Fruit fly (Drosophila melanogaster) whole organism, embryonic: ENCODE measurements around the gene CG9270.

ENCODE experiments used
- Asciz ChIP-seq: fragments of 200-800 bp; sonication (Bioruptor generic); optimal IDR thresholded peaks from 2 replicates; lab custom pipeline; 2017; ENCODE audit warnings: missing biosample characterization, mild to moderate bottlenecking, missing genetic modification characterization, missing genetic modification reagents
- Blimp-1 ChIP-seq: fragments of 200-800 bp; sonication (Bioruptor generic); optimal IDR thresholded peaks from 3 replicates; lab custom pipeline; 2018; ENCODE audit warnings: missing biosample characterization, missing genetic modification characterization, mild to moderate bottlenecking, moderate library complexity, missing genetic modification reagents
- CG10543 ChIP-seq: fragments of 200-800 bp; sonication (Bioruptor generic); optimal IDR thresholded peaks from 3 replicates; lab custom pipeline; 2017; ENCODE audit warnings: missing biosample characterization, mild to moderate bottlenecking, missing genetic modification characterization, moderate library complexity
- CG11247 ChIP-seq: fragments of 200-800 bp; sonication (Bioruptor generic); IDR thresholded peaks from 2 replicates; pipeline ENCODE4 v1.3.6; 2022; ENCODE audit warnings: missing biosample characterization, missing genetic modification characterization
- CG13775 ChIP-seq: fragments of 200-800 bp; sonication (Bioruptor generic); optimal IDR thresholded peaks from 3 replicates; lab custom pipeline; 2017; ENCODE audit warnings: missing biosample characterization, mild to moderate bottlenecking, missing genetic modification characterization
- CG15479 ChIP-seq: fragments of 200-800 bp; sonication (Bioruptor generic); optimal IDR thresholded peaks from 3 replicates; lab custom pipeline; 2019; ENCODE audit warnings: missing biosample characterization, mild to moderate bottlenecking, missing genetic modification characterization, moderate library complexity
- CG15514 ChIP-seq: fragments of 200-800 bp; sonication (Bioruptor generic); optimal IDR thresholded peaks from 3 replicates; lab custom pipeline; 2017; ENCODE audit warnings: missing biosample characterization, missing genetic modification characterization, mild to moderate bottlenecking, moderate library complexity, missing genetic modification reagents
- CG1603 ChIP-seq: fragments of 200-800 bp; sonication (Bioruptor generic); optimal IDR thresholded peaks from 2 replicates; lab custom pipeline; 2019; ENCODE audit warnings: missing biosample characterization, mild to moderate bottlenecking, missing genetic modification characterization, moderate library complexity
- CG3065 ChIP-seq: fragments of 200-800 bp; sonication (Bioruptor generic); optimal IDR thresholded peaks from 2 replicates; lab custom pipeline; 2016; ENCODE audit warnings: missing biosample characterization, missing genetic modification characterization
- CG31224 ChIP-seq: fragments of 200-800 bp; sonication (Bioruptor generic); IDR thresholded peaks from 2 replicates; pipeline ENCODE4 v1.3.6; 2022; ENCODE audit warnings: missing biosample characterization, missing genetic modification characterization
- CG3407 ChIP-seq: fragments of 200-800 bp; sonication (Bioruptor generic); optimal IDR thresholded peaks from 2 replicates; lab custom pipeline; 2018; ENCODE audit warnings: missing biosample characterization, mild to moderate bottlenecking, missing genetic modification characterization
- CG6654 ChIP-seq: fragments of 200-800 bp; sonication (Bioruptor generic); optimal IDR thresholded peaks from 2 replicates; lab custom pipeline; 2017; ENCODE audit warnings: missing biosample characterization, mild to moderate bottlenecking, missing genetic modification characterization
- CG6765 ChIP-seq: fragments of 200-800 bp; sonication (Bioruptor generic); optimal IDR thresholded peaks from 3 replicates; lab custom pipeline; 2017; ENCODE audit warnings: missing biosample characterization, mild to moderate bottlenecking, missing genetic modification characterization
- CG6791 ChIP-seq: fragments of 200-800 bp; sonication (Bioruptor generic); IDR thresholded peaks from 3 replicates; pipeline ENCODE4 v1.3.6; 2022; ENCODE audit warnings: missing biosample characterization, missing genetic modification characterization; ENCODE audit not compliant: partially characterized antibody
- CG7271 ChIP-seq: fragments of 200-800 bp; sonication (Bioruptor generic); optimal IDR thresholded peaks from 2 replicates; lab custom pipeline; 2018; ENCODE audit warnings: missing biosample characterization, mild to moderate bottlenecking, missing genetic modification characterization, moderate library complexity
- CG9215 ChIP-seq: fragments of 200-800 bp; sonication (Bioruptor generic); IDR thresholded peaks from 2 replicates; pipeline ENCODE4 v1.3.6; 2022; ENCODE audit warnings: missing biosample characterization, missing genetic modification characterization
- CG9727 ChIP-seq: fragments of 200-800 bp; sonication (Bioruptor generic); optimal IDR thresholded peaks from 3 replicates; lab custom pipeline; 2017; ENCODE audit warnings: missing biosample characterization, mild to moderate bottlenecking, missing genetic modification characterization
- Camta ChIP-seq: fragments of 200-800 bp; sonication (Bioruptor generic); optimal IDR thresholded peaks from 2 replicates; lab custom pipeline; 2016; ENCODE audit warnings: missing biosample characterization, missing genetic modification characterization
- CoRest ChIP-seq: fragments of 200-800 bp; sonication (Bioruptor generic); optimal IDR thresholded peaks from 3 replicates; lab custom pipeline; 2018; ENCODE audit warnings: missing biosample characterization, mild to moderate bottlenecking, missing genetic modification characterization, moderate library complexity
- ERR ChIP-seq: fragments of 200-800 bp; sonication (Bioruptor generic); optimal IDR thresholded peaks from 2 replicates; lab custom pipeline; 2016; ENCODE audit warnings: missing biosample characterization, missing genetic modification characterization
- Ets65A ChIP-seq: fragments of 200-800 bp; sonication (Bioruptor generic); peaks from one replicate; lab custom pipeline; 2016; ENCODE audit warnings: missing biosample characterization, missing genetic modification characterization
- Hsf ChIP-seq: fragments of 200-800 bp; sonication (Bioruptor generic); optimal IDR thresholded peaks from 3 replicates; lab custom pipeline; 2016; ENCODE audit warnings: missing biosample characterization, missing genetic modification characterization
- Meics ChIP-seq: fragments of 200-800 bp; sonication (Bioruptor generic); optimal IDR thresholded peaks from 2 replicates; lab custom pipeline; 2017; ENCODE audit warnings: missing biosample characterization, mild to moderate bottlenecking, missing genetic modification characterization
- Nf-YB ChIP-seq: fragments of 200-800 bp; sonication (Bioruptor generic); optimal IDR thresholded peaks from 3 replicates; lab custom pipeline; 2019; ENCODE audit warnings: missing biosample characterization, mild to moderate bottlenecking, missing genetic modification characterization, moderate library complexity
- Oli ChIP-seq: fragments of 200-800 bp; sonication (Bioruptor generic); optimal IDR thresholded peaks from 2 replicates; lab custom pipeline; 2018; ENCODE audit warnings: missing biosample characterization, mild to moderate bottlenecking, missing genetic modification characterization, moderate library complexity
- PHDP ChIP-seq: fragments of 200-800 bp; sonication (Bioruptor generic); optimal IDR thresholded peaks from 3 replicates; lab custom pipeline; 2018; ENCODE audit warnings: missing biosample characterization, mild to moderate bottlenecking, missing genetic modification characterization, moderate library complexity
- Trl ChIP-seq, 3 experiments: fragments of >200 bp in 2 of 3; fragments of 200-800 bp in 1 of 3; sonication (Bioruptor generic) in 1 of 3; optimal IDR thresholded peaks; 2 replicates in 1 of 3; 3 replicates in 2 of 3; lab custom pipeline; 2016 to 2017; ENCODE audit warnings: missing biosample characterization in 1 of 3, missing genetic modification characterization in 1 of 3
- chm ChIP-seq: fragments of 200-800 bp; sonication (Bioruptor generic); IDR thresholded peaks from 2 replicates; pipeline ENCODE4 v1.3.6; 2022; ENCODE audit warnings: missing biosample characterization, missing genetic modification characterization
- dm ChIP-seq: fragments of 200-800 bp; sonication (Bioruptor generic); optimal IDR thresholded peaks from 3 replicates; lab custom pipeline; 2016; ENCODE audit warnings: missing biosample characterization, missing genetic modification characterization
- dpn ChIP-seq, 2 experiments: fragments of 200-800 bp; sonication (Bioruptor generic); optimal IDR thresholded peaks; 3 replicates each; lab custom pipeline; 2016; ENCODE audit warnings: missing biosample characterization in 2 of 2, missing genetic modification characterization in 2 of 2
- emc ChIP-seq: fragments of 200-800 bp; sonication (Bioruptor generic); optimal IDR thresholded peaks from 2 replicates; lab custom pipeline; 2016; ENCODE audit warnings: missing biosample characterization, missing genetic modification characterization
- esg ChIP-seq: fragments of 200-800 bp; sonication (Bioruptor generic); conservative IDR thresholded peaks from 2 replicates; pipeline ENCODE4 v1.3.6; 2022; ENCODE audit warnings: missing biosample characterization, missing genetic modification characterization
- eve ChIP-seq, 2 experiments: fragments of >200 bp; optimal IDR thresholded peaks; 2 replicates each; lab custom pipeline; 2017; ENCODE audit warnings: missing biosample characterization in 2 of 2, missing genetic modification characterization in 2 of 2
- fu2 ChIP-seq: fragments of 200-800 bp; sonication (Bioruptor generic); optimal IDR thresholded peaks from 2 replicates; lab custom pipeline; 2016; ENCODE audit warnings: missing biosample characterization, missing genetic modification characterization
- jumu ChIP-seq: fragments of 200-800 bp; sonication (Bioruptor generic); optimal IDR thresholded peaks from 3 replicates; lab custom pipeline; 2016; ENCODE audit warnings: missing biosample characterization, missing genetic modification characterization
- kni ChIP-seq: fragments of 200-800 bp; sonication (Bioruptor generic); optimal IDR thresholded peaks from 3 replicates; lab custom pipeline; 2017; ENCODE audit warnings: mild to moderate bottlenecking, missing biosample characterization, missing genetic modification reagents, missing genetic modification characterization
- nom ChIP-seq: fragments of 200-800 bp; sonication (Bioruptor generic); optimal IDR thresholded peaks from 2 replicates; lab custom pipeline; 2017; ENCODE audit warnings: missing biosample characterization, missing genetic modification characterization, mild to moderate bottlenecking, moderate library complexity, missing genetic modification reagents
- odd ChIP-seq: fragments of 200-800 bp; sonication (Bioruptor generic); optimal IDR thresholded peaks from 2 replicates; lab custom pipeline; 2017; ENCODE audit warnings: missing biosample characterization, mild to moderate bottlenecking, missing genetic modification characterization
- psq ChIP-seq: fragments of 200-800 bp; sonication (Bioruptor generic); optimal IDR thresholded peaks from 2 replicates; lab custom pipeline; 2017; ENCODE audit warnings: missing biosample characterization, missing genetic modification characterization
- pum ChIP-seq: fragments of 200-800 bp; sonication (Bioruptor generic); optimal IDR thresholded peaks from 2 replicates; lab custom pipeline; 2016; ENCODE audit warnings: missing biosample characterization, missing genetic modification characterization
- sens ChIP-seq: fragments of 200-800 bp; sonication (Bioruptor generic); peaks from one replicate; lab custom pipeline; 2016; ENCODE audit warnings: missing biosample characterization, missing genetic modification characterization
- sim ChIP-seq: fragments of 200-800 bp; sonication (Bioruptor generic); IDR thresholded peaks from 2 replicates; pipeline ENCODE4 v1.3.6; 2022; ENCODE audit warnings: missing biosample characterization, missing genetic modification characterization
- slou ChIP-seq: fragments of 200-800 bp; sonication (Bioruptor generic); optimal IDR thresholded peaks from 3 replicates; lab custom pipeline; 2016; ENCODE audit warnings: missing biosample characterization, missing genetic modification characterization
- tll ChIP-seq, 2 experiments: fragments of 200-800 bp in 1 of 2; fragments of >200 bp in 1 of 2; sonication (Bioruptor generic) in 1 of 2; optimal IDR thresholded peaks; 2 replicates each; lab custom pipeline; 2017 to 2019; ENCODE audit warnings: missing biosample characterization in 2 of 2, missing genetic modification characterization in 2 of 2, mild to moderate bottlenecking in 1 of 2, moderate library complexity in 1 of 2
- tup ChIP-seq: fragments of 200-800 bp; sonication (Bioruptor generic); optimal IDR thresholded peaks from 2 replicates; lab custom pipeline; 2016; ENCODE audit warnings: missing biosample characterization, mild to moderate bottlenecking, missing genetic modification characterization, moderate library complexity
- zen ChIP-seq: fragments of 200-800 bp; sonication (Bioruptor generic); optimal IDR thresholded peaks from 3 replicates; lab custom pipeline; 2018; ENCODE audit warnings: missing biosample characterization, mild to moderate bottlenecking, missing genetic modification characterization, moderate library complexity

The CG9270 gene

dm6 chr2L:20917235-20918055, 16.5 kb downstream of the CG9270 start (continued):
- peak; percentile 74 for TF ChIP-seq Oli (tag; lab: Kevin White, UChicago)

- TF ChIP-seq tll (GFP tag; optimal IDR thresholded peaks at IDR 0.05; lab: Kevin White, UChicago) (peak in 1 of 2 experiments; percentile 12), dpn (GFP tag; optimal IDR thresholded peaks at IDR 0.05; lab: Kevin White, UChicago) (no peak), CG3065 (GFP tag; lab: Kevin White, UChicago) (peak; percentile 65), Trl (optimal IDR thresholded peaks at IDR 0.05; lab: Kevin White, UChicago) (peak in 1 of 2 experiments; percentile 18), Trl (GFP tag; optimal IDR thresholded peaks at IDR 0.05; lab: Kevin White, UChicago) (no peak), CG1603 (tag; lab: Kevin White, UChicago) (no peak), Blimp-1 (peak; percentile 23), CG31224 (no peak), sens (GFP tag; lab: Kevin White, UChicago) (peak; percentile 44), Hsf (GFP tag; lab: Kevin White, UChicago) (no peak), emc (no peak), CoRest (tag; lab: Kevin White, UChicago) (no peak), psq (peak; percentile 67), nom (GFP tag; lab: Kevin White, UChicago) (peak; percentile 92), eve (GFP tag; optimal IDR thresholded peaks at IDR 0.05; lab: Kevin White, UChicago) (peak in 1 of 2 experiments; percentile 55), sim (GFP tag; lab: Robert Waterston, UW) (0 out of 2 replicates have a peak, but pooled peaks have one; percentile 16), kni (peak; percentile 24), esg (GFP tag; lab: Robert Waterston, UW) (no peak), CG15479 (GFP tag; lab: Kevin White, UChicago) (peak; percentile 54), CG15514 (GFP tag; lab: Kevin White, UChicago) (no peak), pum (GFP tag; lab: Kevin White, UChicago) (no peak)
Measured at dm6 chr2L:20916672-20917209, 17.2 kb downstream of the CG9270 start.

- TF ChIP-seq CG9215 (GFP tag; lab: Robert Waterston, UW): no peak
- TF ChIP-seq Ets65A: no peak
- no peak for TF ChIP-seq CG6791
- TF ChIP-seq CG9727 (GFP tag; lab: Kevin White, UChicago): no peak
- TF ChIP-seq CG11247 (GFP tag; lab: Robert Waterston, UW): no peak
- TF ChIP-seq Nf-YB (GFP tag; lab: Kevin White, UChicago): no peak
- TF ChIP-seq CG13775 (GFP tag; lab: Kevin White, UChicago): peak; percentile 26
- no peak for TF ChIP-seq CG3407
- TF ChIP-seq slou (GFP tag; lab: Kevin White, UChicago): no peak
- TF ChIP-seq odd: no peak
- no peak for TF ChIP-seq tup (GFP tag; lab: Kevin White, UChicago)
- peak; percentile 20 for TF ChIP-seq Meics (GFP tag; lab: Kevin White, UChicago)
- no peak for TF ChIP-seq zen
- TF ChIP-seq Asciz (GFP tag; lab: Kevin White, UChicago): no peak
- no peak for TF ChIP-seq CG6765 (GFP tag; lab: Kevin White, UChicago)
- TF ChIP-seq chm (GFP tag; lab: Robert Waterston, UW): peak; percentile 16; the same call in 1 of the 2 replicates
- TF ChIP-seq CG6654 (GFP tag; lab: Kevin White, UChicago): no peak
- no peak for TF ChIP-seq Camta (GFP tag; lab: Kevin White, UChicago)
- no peak for TF ChIP-seq CG10543
- TF ChIP-seq CG7271 (tag; lab: Kevin White, UChicago): no peak
- no peak for TF ChIP-seq ERR
- TF ChIP-seq fu2 (GFP tag; lab: Kevin White, UChicago): no peak
- TF ChIP-seq dm (GFP tag; lab: Kevin White, UChicago): no peak
- no peak for TF ChIP-seq PHDP (tag; lab: Kevin White, UChicago)
- no peak for TF ChIP-seq jumu
Measured at dm6 chr2L:20915224-20915623, 18.7 kb downstream of the CG9270 start.
